Worm (Caenorhabditis elegans) whole organism, young adult: ENCODE measurements around the gene W09C2.10.

Experiments
- B0019.2 ChIP-seq: fragments of 200-800 bp; sonication (Bioruptor generic); conservative IDR thresholded peaks from 2 replicates; pipeline ENCODE4 v1.3.6; 2022; ENCODE audit warnings: missing genetic modification reagents, missing genetic modification characterization, missing compliant biosample characterization
- B0261.1 ChIP-seq: sonication (generic microtip); optimal IDR thresholded peaks from 2 replicates; lab custom pipeline; 2016; ENCODE audit warnings: mild to moderate bottlenecking, missing genetic modification characterization, moderate library complexity, missing compliant biosample characterization
- C06A6.2 ChIP-seq: fragments of 200-800 bp; sonication (Bioruptor generic); conservative IDR thresholded peaks from 2 replicates; pipeline ENCODE4 v1.3.6; 2022; ENCODE audit warnings: missing genetic modification characterization, missing compliant biosample characterization
- D2030.7 ChIP-seq: fragments of 200-800 bp; sonication (Bioruptor generic); IDR thresholded peaks from 2 replicates; pipeline ENCODE4 v1.3.6; 2022; ENCODE audit warnings: missing genetic modification reagents, missing genetic modification characterization, missing compliant biosample characterization
- F10E7.11 ChIP-seq: sonication (generic microtip); optimal IDR thresholded peaks from 2 replicates; lab custom pipeline; 2017; ENCODE audit warnings: mild to moderate bottlenecking, missing genetic modification characterization, moderate library complexity, missing compliant biosample characterization
- F33H1.4 ChIP-seq: fragments of 200-800 bp; sonication (Bioruptor generic); IDR thresholded peaks from 2 replicates; pipeline ENCODE4 v1.3.6; 2022; ENCODE audit warnings: missing genetic modification reagents, missing genetic modification characterization, missing compliant biosample characterization
- F39B2.1 ChIP-seq: fragments of 200-800 bp; sonication (Bioruptor generic); IDR thresholded peaks from 2 replicates; pipeline ENCODE4 v1.3.6; 2022; ENCODE audit warnings: missing genetic modification reagents, missing genetic modification characterization, missing compliant biosample characterization
- F57A8.1 ChIP-seq: fragments of 200-800 bp; sonication (Bioruptor generic); optimal IDR thresholded peaks from 2 replicates; lab custom pipeline; 2018; ENCODE audit warnings: mild to moderate bottlenecking, missing genetic modification characterization, moderate library complexity, missing compliant biosample characterization
- Y56A3A.18 ChIP-seq: fragments of 200-800 bp; sonication (Bioruptor generic); IDR thresholded peaks from 2 replicates; pipeline ENCODE4 v1.3.6; 2022; ENCODE audit warnings: missing genetic modification reagents, missing genetic modification characterization, missing compliant biosample characterization
- Y95B8A.8 ChIP-seq: fragments of 200-800 bp; sonication (Bioruptor generic); IDR thresholded peaks from 2 replicates; pipeline ENCODE4 v1.3.6; 2022; ENCODE audit warnings: missing genetic modification reagents, missing genetic modification characterization, missing compliant biosample characterization
- ama-1 ChIP-seq, 3 experiments: fragments of 150-350 bp in 1 of 3; sonication (generic microtip) in 2 of 3; optimal IDR thresholded peaks; 2 replicates each; lab custom pipeline; 2014 to 2018; ENCODE audit warnings: missing biosample characterization in 2 of 3, missing genetic modification characterization in 2 of 3, missing genetic modification reagents in 2 of 3
- attf-6 ChIP-seq: fragments of 200-800 bp; sonication (Bioruptor generic); IDR thresholded peaks from 2 replicates; pipeline ENCODE4 v1.3.6; 2022; ENCODE audit warnings: missing genetic modification reagents, missing genetic modification characterization, missing compliant biosample characterization
- bed-1 ChIP-seq: fragments of 200-800 bp; sonication (Bioruptor generic); IDR thresholded peaks from 2 replicates; pipeline ENCODE4 v1.3.6; 2022; ENCODE audit warnings: missing genetic modification reagents, missing genetic modification characterization, missing compliant biosample characterization
- bed-2 ChIP-seq: fragments of 200-800 bp; sonication (Bioruptor generic); IDR thresholded peaks from 2 replicates; pipeline ENCODE4 v1.3.6; 2022; ENCODE audit warnings: missing genetic modification reagents, missing genetic modification characterization, missing compliant biosample characterization
- cebp-1 ChIP-seq, 2 experiments: fragments of 200-800 bp in 1 of 2; sonication (Bioruptor generic) in 1 of 2; sonication (generic microtip) in 1 of 2; IDR thresholded peaks in 1 of 2; optimal IDR thresholded peaks in 1 of 2; 2 replicates each; pipeline versions ENCODE4 v1.3.6 to Lab custom; 2017 to 2022; ENCODE audit warnings: missing compliant biosample characterization in 2 of 2, missing genetic modification characterization in 2 of 2, mild to moderate bottlenecking in 1 of 2, missing genetic modification reagents in 1 of 2, moderate library complexity in 1 of 2
- cebp-2 ChIP-seq: fragments of 200-800 bp; sonication (Bioruptor generic); IDR thresholded peaks from 2 replicates; pipeline ENCODE4 v1.3.6; 2022; ENCODE audit warnings: missing genetic modification characterization, missing compliant biosample characterization
- ceh-27 ChIP-seq: fragments of 200-800 bp; sonication (Bioruptor generic); optimal IDR thresholded peaks from 2 replicates; lab custom pipeline; 2018; ENCODE audit warnings: mild to moderate bottlenecking, missing genetic modification characterization, moderate library complexity, missing compliant biosample characterization
- ceh-58 ChIP-seq: fragments of 200-800 bp; sonication (Bioruptor generic); IDR thresholded peaks from 2 replicates; pipeline ENCODE4 v1.3.6; 2022; ENCODE audit warnings: missing genetic modification characterization, missing compliant biosample characterization
- ceh-79 ChIP-seq: sonication (generic microtip); optimal IDR thresholded peaks from 2 replicates; lab custom pipeline; 2017; ENCODE audit warnings: mild to moderate bottlenecking, missing genetic modification characterization, missing compliant biosample characterization
- chd-7 ChIP-seq: sonication (generic microtip); optimal IDR thresholded peaks from 2 replicates; lab custom pipeline; 2016; ENCODE audit warnings: mild to moderate bottlenecking, missing genetic modification characterization, moderate library complexity, missing compliant biosample characterization
- dox-1 ChIP-seq: fragments of 200-800 bp; sonication (Bioruptor generic); IDR thresholded peaks from 2 replicates; pipeline ENCODE4 v1.3.6; 2022; ENCODE audit warnings: missing genetic modification reagents, missing genetic modification characterization, missing compliant biosample characterization
- efl-1 ChIP-seq: fragments of 150-350 bp; optimal IDR thresholded peaks from 2 replicates; lab custom pipeline; 2014; ENCODE audit warnings: missing biosample characterization, missing genetic modification reagents, missing genetic modification characterization
- egl-44 ChIP-seq: fragments of 200-800 bp; sonication (Bioruptor generic); IDR thresholded peaks from 2 replicates; pipeline ENCODE4 v1.3.6; 2022; ENCODE audit warnings: missing genetic modification reagents, missing genetic modification characterization, missing compliant biosample characterization
- egrh-3 ChIP-seq: fragments of 200-800 bp; sonication (Bioruptor generic); IDR thresholded peaks from 2 replicates; pipeline ENCODE4 v1.3.6; 2022; ENCODE audit warnings: missing genetic modification reagents, missing genetic modification characterization, missing compliant biosample characterization
- ekl-4 ChIP-seq: fragments of 200-800 bp; sonication (Bioruptor generic); IDR thresholded peaks from 2 replicates; pipeline ENCODE4 v1.3.6; 2022; ENCODE audit warnings: missing genetic modification reagents, missing genetic modification characterization, missing compliant biosample characterization
- fkh-3 ChIP-seq: sonication (generic microtip); optimal IDR thresholded peaks from 2 replicates; lab custom pipeline; 2016; ENCODE audit warnings: mild to moderate bottlenecking, missing genetic modification characterization, missing compliant biosample characterization
- gei-17 ChIP-seq: fragments of 200-800 bp; sonication (Bioruptor generic); optimal IDR thresholded peaks from 2 replicates; lab custom pipeline; 2018; ENCODE audit warnings: mild to moderate bottlenecking, missing genetic modification characterization, missing compliant biosample characterization
- him-1 ChIP-seq: sonication (generic microtip); optimal IDR thresholded peaks from 2 replicates; lab custom pipeline; 2016; ENCODE audit warnings: missing genotype, missing genetic modification reagents, missing genetic modification characterization, missing compliant biosample characterization
- hlh-12 ChIP-seq: sonication (generic microtip); optimal IDR thresholded peaks from 2 replicates; lab custom pipeline; 2016; ENCODE audit warnings: missing genetic modification characterization, missing compliant biosample characterization
- hsf-1 ChIP-seq: fragments of 200-800 bp; sonication (Bioruptor generic); IDR thresholded peaks from 2 replicates; pipeline ENCODE4 v1.3.6; 2022; ENCODE audit warnings: missing genetic modification reagents, missing genetic modification characterization, missing compliant biosample characterization
- let-607 ChIP-seq, 2 experiments: fragments of 200-800 bp in 1 of 2; sonication (Bioruptor generic) in 1 of 2; sonication (generic microtip) in 1 of 2; optimal IDR thresholded peaks; 2 replicates each; lab custom pipeline; 2016 to 2018; ENCODE audit warnings: mild to moderate bottlenecking in 2 of 2, missing compliant biosample characterization in 2 of 2, missing genetic modification characterization in 2 of 2, moderate library complexity in 2 of 2, missing genotype in 1 of 2
- lin-54 ChIP-seq: fragments of 200-800 bp; sonication (Bioruptor generic); optimal IDR thresholded peaks from 2 replicates; lab custom pipeline; 2018; ENCODE audit warnings: mild to moderate bottlenecking, missing genetic modification characterization, missing compliant biosample characterization
- lsl-1 ChIP-seq: fragments of 200-800 bp; sonication (Bioruptor generic); optimal IDR thresholded peaks from 2 replicates; lab custom pipeline; 2018; ENCODE audit warnings: mild to moderate bottlenecking, missing genetic modification characterization, moderate library complexity, missing compliant biosample characterization
- madf-3 ChIP-seq: fragments of 200-800 bp; sonication (Bioruptor generic); IDR thresholded peaks from 2 replicates; pipeline ENCODE4 v1.3.6; 2022; ENCODE audit warnings: missing genetic modification reagents, missing genetic modification characterization, missing compliant biosample characterization
- mcd-1 ChIP-seq: fragments of 200-800 bp; sonication (Bioruptor generic); IDR thresholded peaks from 2 replicates; pipeline ENCODE4 v1.3.6; 2022; ENCODE audit warnings: missing genetic modification reagents, missing genetic modification characterization, missing compliant biosample characterization
- mel-28 ChIP-seq: sonication (generic microtip); optimal IDR thresholded peaks from 2 replicates; lab custom pipeline; 2016; ENCODE audit warnings: borderline replicate concordance, mild to moderate bottlenecking, missing genetic modification characterization, missing compliant biosample characterization
- mes-4 ChIP-seq: sonication (generic microtip); optimal IDR thresholded peaks from 2 replicates; lab custom pipeline; 2016; ENCODE audit warnings: missing genotype, missing genetic modification characterization, missing compliant biosample characterization
- mxl-1 ChIP-seq: sonication (generic microtip); optimal IDR thresholded peaks from 2 replicates; lab custom pipeline; 2016; ENCODE audit warnings: missing genetic modification characterization, missing compliant biosample characterization
- nhr-120 ChIP-seq: fragments of 200-800 bp; sonication (Bioruptor generic); IDR thresholded peaks from 2 replicates; pipeline ENCODE4 v1.3.6; 2022; ENCODE audit warnings: missing genetic modification characterization, missing compliant biosample characterization
- nhr-179 ChIP-seq: sonication (generic microtip); optimal IDR thresholded peaks from 2 replicates; lab custom pipeline; 2016; ENCODE audit warnings: mild to moderate bottlenecking, missing genetic modification characterization, missing compliant biosample characterization
- repo-1 ChIP-seq: sonication (generic microtip); optimal IDR thresholded peaks from 2 replicates; lab custom pipeline; 2017; ENCODE audit warnings: mild to moderate bottlenecking, missing genetic modification characterization, missing compliant biosample characterization
- snpc-1.1 ChIP-seq: sonication (generic microtip); optimal IDR thresholded peaks from 2 replicates; lab custom pipeline; 2017; ENCODE audit warnings: missing genetic modification characterization, mild to moderate bottlenecking, missing compliant biosample characterization, antibody characterized with exemption, moderate library complexity, missing genotype, missing genetic modification reagents; ENCODE audit not compliant: insufficient read depth
- snpc-1.3 ChIP-seq: sonication (generic microtip); optimal IDR thresholded peaks from 2 replicates; lab custom pipeline; 2017; ENCODE audit warnings: missing genetic modification characterization, mild to moderate bottlenecking, missing compliant biosample characterization, antibody characterized with exemption, moderate library complexity, missing genotype, missing genetic modification reagents; ENCODE audit not compliant: insufficient read depth
- unc-62 ChIP-seq: fragments of 150-350 bp; optimal IDR thresholded peaks from 2 replicates; lab custom pipeline; 2014; ENCODE audit warnings: missing biosample characterization, missing genetic modification reagents, missing genetic modification characterization
- ztf-18 ChIP-seq: sonication (generic microtip); optimal IDR thresholded peaks from 2 replicates; lab custom pipeline; 2016; ENCODE audit warnings: missing genotype, mild to moderate bottlenecking, missing genetic modification characterization, missing compliant biosample characterization
- ztf-22 ChIP-seq: fragments of 200-800 bp; sonication (Bioruptor generic); optimal IDR thresholded peaks from 2 replicates; lab custom pipeline; 2018; ENCODE audit warnings: mild to moderate bottlenecking, missing genetic modification characterization, moderate library complexity, missing compliant biosample characterization
- ztf-28 ChIP-seq: fragments of 200-800 bp; sonication (Bioruptor generic); IDR thresholded peaks from 2 replicates; pipeline ENCODE4 v1.3.6; 2022; ENCODE audit warnings: missing genetic modification reagents, missing genetic modification characterization, missing compliant biosample characterization

W09C2.10 gene

DNA sequence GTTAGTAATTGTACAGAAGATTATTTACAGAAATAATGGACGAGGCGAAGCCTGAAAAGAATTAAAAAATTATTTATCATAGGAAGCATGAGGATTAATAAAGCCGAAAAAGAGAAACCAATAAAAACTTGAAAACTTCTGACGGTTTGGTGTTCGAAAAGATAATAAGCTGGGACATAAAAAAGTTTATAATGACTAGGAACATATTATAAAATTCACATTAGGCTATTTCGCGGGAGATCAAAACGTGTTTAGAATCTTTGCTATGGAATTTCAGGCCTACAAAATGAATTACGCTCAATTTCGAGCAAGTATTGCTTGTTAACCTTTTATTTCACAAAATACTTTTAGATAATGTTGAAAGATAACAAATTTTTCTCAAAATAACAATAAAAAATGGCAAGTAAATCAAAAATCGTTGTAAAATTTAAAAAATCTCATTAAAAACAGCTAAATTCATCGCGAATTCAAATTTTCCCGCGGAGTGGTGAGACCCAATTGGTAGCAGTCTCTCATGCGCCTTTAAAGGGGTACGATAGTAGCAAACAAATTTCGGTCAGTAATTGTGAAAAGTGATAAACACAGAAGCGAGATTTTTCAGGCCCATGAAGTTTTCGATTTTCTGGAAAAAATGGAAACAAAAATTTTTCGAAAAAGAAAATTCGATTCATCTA is 36.0 kb downstream of the W09C2.10 start, which contains the start of gene trcs-1 (continued):
- no peak for TF ChIP-seq B0261.1
- TF ChIP-seq repo-1 (tag; lab: Kevin White, UChicago), result no peak
- TF ChIP-seq ceh-58, result no peak
- TF ChIP-seq cebp-1 (GFP tag; IDR thresholded peaks at IDR 0.05; lab: Robert Waterston, UW), result no peak
- no peak for TF ChIP-seq cebp-1 (tag; optimal IDR thresholded peaks at IDR 0.05; lab: Kevin White, UChicago)
- no peak for TF ChIP-seq ceh-79
- TF ChIP-seq ceh-27, result no peak
- no peak for TF ChIP-seq F10E7.11 (tag; lab: Kevin White, UChicago)
- TF ChIP-seq ztf-22 (GFP tag; lab: Kevin White, UChicago), result no peak
- TF ChIP-seq gei-17, result no peak
- no peak for TF ChIP-seq B0019.2 (GFP tag; lab: Robert Waterston, UW)
- TF ChIP-seq bed-2 (GFP tag; lab: Robert Waterston, UW), result no peak
- TF ChIP-seq C06A6.2, result no peak
- no peak for TF ChIP-seq madf-3
- no peak for TF ChIP-seq let-607 (tag; optimal IDR thresholded peaks at IDR 0.05; lab: Kevin White, UChicago)
- TF ChIP-seq hsf-1 (GFP tag; lab: Robert Waterston, UW), result peak; percentile 55; the same call in 1 of the 2 replicates
- no peak for TF ChIP-seq fkh-3 (tag; lab: Kevin White, UChicago)
- peak; percentile 91 for TF ChIP-seq lin-54 (GFP tag; lab: Kevin White, UChicago)
- peak; percentile 60 for TF ChIP-seq snpc-1.3 (tag; lab: Kevin White, UChicago)
- no peak for TF ChIP-seq F39B2.1 (GFP tag; lab: Robert Waterston, UW)
- no peak for TF ChIP-seq hlh-12 (tag; lab: Kevin White, UChicago)
- no peak for TF ChIP-seq ztf-28
- no peak for TF ChIP-seq ama-1 (optimal IDR thresholded peaks at IDR 0.05; lab: Kevin White, UChicago)
- no peak for TF ChIP-seq ama-1 (GFP tag; optimal IDR thresholded peaks at IDR 0.05; lab: Kevin White, UChicago)
- TF ChIP-seq unc-62 (GFP tag; lab: Kevin White, UChicago), result no peak
- no peak for TF ChIP-seq nhr-179 (tag; lab: Kevin White, UChicago)
- TF ChIP-seq bed-1 (GFP tag; lab: Robert Waterston, UW), result no peak
- TF ChIP-seq mel-28 (tag; lab: Kevin White, UChicago), result no peak
- TF ChIP-seq Y95B8A.8 (GFP tag; lab: Robert Waterston, UW), result 0 out of 2 replicates have a peak, but pooled peaks have one; percentile 63
- TF ChIP-seq F57A8.1 (GFP tag; lab: Kevin White, UChicago), result no peak
- no peak for TF ChIP-seq mxl-1 (tag; lab: Kevin White, UChicago)
- TF ChIP-seq efl-1, result peak; percentile 98
- no peak for TF ChIP-seq cebp-2 (GFP tag; lab: Robert Waterston, UW)
- TF ChIP-seq ekl-4 (GFP tag; lab: Robert Waterston, UW), result no peak
- TF ChIP-seq egl-44, result no peak
- TF ChIP-seq chd-7 (tag; lab: Kevin White, UChicago), result no peak
- TF ChIP-seq D2030.7 (GFP tag; lab: Robert Waterston, UW), result peak; percentile 77; the same call in 1 of the 2 replicates
- no peak for TF ChIP-seq nhr-120 (GFP tag; lab: Robert Waterston, UW)
- TF ChIP-seq Y56A3A.18 (GFP tag; lab: Robert Waterston, UW), result no peak
- peak; percentile 80; the same call in 1 of the 2 replicates for TF ChIP-seq dox-1
- TF ChIP-seq mcd-1 (GFP tag; lab: Robert Waterston, UW), result no peak; the same call in 1 of the 2 replicates
- no peak for TF ChIP-seq egrh-3 (GFP tag; lab: Robert Waterston, UW)
- peak; percentile 98 for TF ChIP-seq lsl-1
- 0 out of 2 replicates have a peak, but pooled peaks have one; percentile 64 for TF ChIP-seq attf-6 (GFP tag; lab: Robert Waterston, UW)
- peak; percentile 96 for TF ChIP-seq F33H1.4
- TF ChIP-seq him-1, result peak; percentile 32
- no peak for TF ChIP-seq mes-4 (tag; lab: Kevin White, UChicago)
- TF ChIP-seq snpc-1.1 (tag; lab: Kevin White, UChicago), result peak; percentile 74
- no peak for TF ChIP-seq ztf-18 (tag; lab: Kevin White, UChicago)
